Worm (Caenorhabditis elegans) whole organism, L4 larva: Measurements from ENCODE around the gene F29A7.6.

ENCODE experiments used
- F10B5.3 ChIP-seq: sonication (generic microtip); optimal IDR thresholded peaks from 2 replicates; lab custom pipeline; 2016; ENCODE audit warnings: mild to moderate bottlenecking, missing genetic modification characterization, missing compliant biosample characterization
- F37D6.2 ChIP-seq: sonication (generic microtip); optimal IDR thresholded peaks from 2 replicates; lab custom pipeline; 2016; ENCODE audit warnings: mild to moderate bottlenecking, missing genetic modification characterization, missing compliant biosample characterization
- F49E8.2 ChIP-seq: sonication (generic microtip); optimal IDR thresholded peaks from 2 replicates; lab custom pipeline; 2016; ENCODE audit warnings: missing compliant biosample characterization, mild to moderate bottlenecking, missing genetic modification characterization, borderline replicate concordance
- T20F7.1 ChIP-seq: fragments of 200-800 bp; sonication (Bioruptor generic); optimal IDR thresholded peaks from 2 replicates; lab custom pipeline; 2018; ENCODE audit warnings: mild to moderate bottlenecking, missing genetic modification characterization, missing compliant biosample characterization
- T26A8.4 ChIP-seq: fragments of 200-800 bp; sonication (Bioruptor generic); IDR thresholded peaks from 2 replicates; pipeline ENCODE4 v1.3.6; 2022; ENCODE audit warnings: missing genetic modification characterization, missing compliant biosample characterization
- Y48G9A.11 ChIP-seq: fragments of 200-800 bp; sonication (Bioruptor generic); IDR thresholded peaks from 2 replicates; pipeline ENCODE4 v1.3.6; 2022; ENCODE audit warnings: missing genetic modification reagents, missing genetic modification characterization, missing compliant biosample characterization
- ZK337.2 ChIP-seq: fragments of 200-800 bp; sonication (Bioruptor generic); IDR thresholded peaks from 2 replicates; pipeline ENCODE4 v1.3.6; 2022; ENCODE audit warnings: missing genetic modification reagents, missing genetic modification characterization, missing compliant biosample characterization
- aly-2 ChIP-seq: sonication (generic microtip); optimal IDR thresholded peaks from 2 replicates; lab custom pipeline; 2018; ENCODE audit warnings: missing biosample characterization, missing genetic modification characterization
- arid-1 ChIP-seq: fragments of 200-800 bp; sonication (Bioruptor generic); conservative IDR thresholded peaks from 2 replicates; pipeline ENCODE4 v1.3.6; 2022; ENCODE audit warnings: missing genetic modification reagents, missing genetic modification characterization, missing compliant biosample characterization
- ceh-28 ChIP-seq: fragments of 150-350 bp; optimal IDR thresholded peaks from 2 replicates; lab custom pipeline; 2014; ENCODE audit warnings: missing biosample characterization, missing genetic modification reagents, missing genetic modification characterization
- ceh-44 ChIP-seq: fragments of 200-800 bp; sonication (Bioruptor generic); IDR thresholded peaks from 2 replicates; pipeline ENCODE4 v1.3.6; 2022; ENCODE audit warnings: missing genetic modification reagents, missing genetic modification characterization, missing compliant biosample characterization
- ceh-62 ChIP-seq: sonication (generic microtip); optimal IDR thresholded peaks from 2 replicates; lab custom pipeline; 2017; ENCODE audit warnings: missing biosample characterization, missing genetic modification characterization
- ces-1 ChIP-seq: fragments of 150-350 bp; sonication (generic microtip); optimal IDR thresholded peaks from 4 replicates; lab custom pipeline; 2014; ENCODE audit warnings: missing biosample characterization, missing genetic modification reagents, missing genetic modification characterization
- daf-16 ChIP-seq, 3 experiments: sonication (generic microtip); optimal IDR thresholded peaks; 2 replicates each; lab custom pipeline; 2016 to 2017; ENCODE audit warnings: missing genetic modification characterization in 3 of 3, missing genetic modification reagents in 3 of 3, mild to moderate bottlenecking in 2 of 3, missing compliant biosample characterization in 2 of 3, missing biosample characterization in 1 of 3, moderate library complexity in 1 of 3
- daf-19 ChIP-seq: fragments of 200-800 bp; sonication (Bioruptor generic); conservative IDR thresholded peaks from 2 replicates; pipeline ENCODE4 v1.3.6; 2022; ENCODE audit warnings: missing genetic modification characterization, missing compliant biosample characterization
- dmd-6 ChIP-seq: fragments of 200-800 bp; sonication (Bioruptor generic); IDR thresholded peaks from 2 replicates; pipeline ENCODE4 v1.3.6; 2022; ENCODE audit warnings: missing genetic modification reagents, missing genetic modification characterization, missing compliant biosample characterization
- dpl-1 ChIP-seq: fragments of 150-350 bp; optimal IDR thresholded peaks from 2 replicates; lab custom pipeline; 2014; ENCODE audit warnings: missing biosample characterization, missing genetic modification reagents, missing genetic modification characterization
- duxl-1 ChIP-seq: sonication (generic microtip); optimal IDR thresholded peaks from 2 replicates; lab custom pipeline; 2016; ENCODE audit warnings: mild to moderate bottlenecking, missing genetic modification characterization, moderate library complexity, missing compliant biosample characterization; ENCODE audit not compliant: poor library complexity
- dve-1 ChIP-seq: sonication (generic microtip); optimal IDR thresholded peaks from 2 replicates; lab custom pipeline; 2017; ENCODE audit warnings: antibody characterized with exemption, mild to moderate bottlenecking, missing genetic modification characterization, missing compliant biosample characterization; ENCODE audit not compliant: insufficient read depth
- egl-43 ChIP-seq: fragments of 200-800 bp; sonication (Bioruptor generic); IDR thresholded peaks from 2 replicates; pipeline ENCODE4 v1.3.6; 2022; ENCODE audit warnings: missing genetic modification reagents, missing genetic modification characterization, missing compliant biosample characterization
- hlh-11 ChIP-seq: fragments of 200-800 bp; sonication (Bioruptor generic); optimal IDR thresholded peaks from 2 replicates; lab custom pipeline; 2018; ENCODE audit warnings: mild to moderate bottlenecking, missing genetic modification characterization, missing compliant biosample characterization
- hmg-1.1 ChIP-seq: fragments of 200-800 bp; sonication (Bioruptor generic); IDR thresholded peaks from 2 replicates; pipeline ENCODE4 v1.3.6; 2022; ENCODE audit warnings: missing genetic modification reagents, missing genetic modification characterization, missing compliant biosample characterization
- lim-7 ChIP-seq: fragments of 200-800 bp; sonication (Bioruptor generic); IDR thresholded peaks from 2 replicates; pipeline ENCODE4 v1.3.6; 2022; ENCODE audit warnings: missing genetic modification characterization, missing compliant biosample characterization
- lin-13 ChIP-seq: fragments of 150-350 bp; optimal IDR thresholded peaks from 2 replicates; lab custom pipeline; 2014; ENCODE audit warnings: missing biosample characterization, missing genetic modification reagents, missing genetic modification characterization
- lin-15B ChIP-seq: fragments of 150-350 bp; sonication (generic microtip); optimal IDR thresholded peaks from 3 replicates; lab custom pipeline; 2014; ENCODE audit warnings: missing biosample characterization, missing genetic modification characterization
- lin-29 ChIP-seq: fragments of 200-800 bp; sonication (Bioruptor generic); IDR thresholded peaks from 2 replicates; pipeline ENCODE4 v1.3.6; 2022; ENCODE audit warnings: missing genetic modification reagents, missing genetic modification characterization, missing compliant biosample characterization
- lin-39 ChIP-seq: fragments of 150-350 bp; optimal IDR thresholded peaks from 2 replicates; lab custom pipeline; 2014; ENCODE audit warnings: missing biosample characterization, missing genetic modification reagents, missing genetic modification characterization
- lir-3 ChIP-seq: sonication (generic microtip); optimal IDR thresholded peaks from 2 replicates; lab custom pipeline; 2016; ENCODE audit warnings: mild to moderate bottlenecking, missing genetic modification characterization, missing compliant biosample characterization
- madf-9 ChIP-seq: fragments of 200-800 bp; sonication (Bioruptor generic); conservative IDR thresholded peaks from 2 replicates; pipeline ENCODE4 v1.3.6; 2022; ENCODE audit warnings: missing genetic modification reagents, missing genetic modification characterization, missing compliant biosample characterization
- mes-2 ChIP-seq: sonication (generic microtip); optimal IDR thresholded peaks from 2 replicates; lab custom pipeline; 2016; ENCODE audit warnings: missing genotype, mild to moderate bottlenecking, missing genetic modification characterization, missing compliant biosample characterization; ENCODE audit not compliant: poor library complexity, severe bottlenecking
- nhr-41 ChIP-seq: fragments of 200-800 bp; sonication (Bioruptor generic); IDR thresholded peaks from 2 replicates; pipeline ENCODE4 v1.3.6; 2022; ENCODE audit warnings: missing genetic modification reagents, missing genetic modification characterization, missing compliant biosample characterization
- nhr-48 ChIP-seq: sonication (generic microtip); optimal IDR thresholded peaks from 2 replicates; lab custom pipeline; 2016; ENCODE audit warnings: mild to moderate bottlenecking, missing genetic modification characterization, missing compliant biosample characterization
- pha-4 ChIP-seq, 2 experiments: fragments of 150-350 bp in 1 of 2; fragments of 200-800 bp in 1 of 2; sonication (Bioruptor generic) in 1 of 2; IDR thresholded peaks in 1 of 2; optimal IDR thresholded peaks in 1 of 2; 2 replicates each; pipeline versions ENCODE4 v1.3.6 to Lab custom; 2014 to 2022; ENCODE audit warnings: missing genetic modification characterization in 2 of 2, missing genetic modification reagents in 2 of 2, missing biosample characterization in 1 of 2, missing compliant biosample characterization in 1 of 2
- set-16 ChIP-seq: fragments of 200-800 bp; sonication (Bioruptor generic); IDR thresholded peaks from 2 replicates; pipeline ENCODE4 v1.3.6; 2022; ENCODE audit warnings: missing genetic modification reagents, missing genetic modification characterization, missing compliant biosample characterization
- snpc-1.2 ChIP-seq: fragments of 200-800 bp; sonication (Bioruptor generic); IDR thresholded peaks from 2 replicates; pipeline ENCODE4 v1.3.6; 2022; ENCODE audit warnings: missing genetic modification reagents, missing genetic modification characterization, missing compliant biosample characterization
- spr-1 ChIP-seq: sonication (generic microtip); optimal IDR thresholded peaks from 2 replicates; lab custom pipeline; 2016; ENCODE audit warnings: mild to moderate bottlenecking, missing genetic modification characterization, missing compliant biosample characterization
- unc-130 ChIP-seq: sonication (generic microtip); optimal IDR thresholded peaks from 2 replicates; lab custom pipeline; 2016; ENCODE audit warnings: missing genetic modification reagents, missing genetic modification characterization, missing compliant biosample characterization
- unc-62 ChIP-seq, 3 experiments: fragments of 150-350 bp in 1 of 3; sonication (generic microtip); optimal IDR thresholded peaks in 2 of 3; peaks in 1 of 3; 1 replicate in 1 of 3; 2 replicates in 2 of 3; lab custom pipeline; 2014 to 2017; ENCODE audit warnings: missing biosample characterization in 3 of 3, missing genetic modification characterization in 3 of 3, missing genetic modification reagents in 3 of 3, missing genotype in 1 of 3
- zip-11 ChIP-seq: fragments of 200-800 bp; sonication (Bioruptor generic); IDR thresholded peaks from 2 replicates; pipeline ENCODE4 v1.3.6; 2022; ENCODE audit warnings: missing genetic modification characterization, missing compliant biosample characterization
- ztf-7 ChIP-seq: fragments of 150-350 bp; optimal IDR thresholded peaks from 2 replicates; lab custom pipeline; 2014; ENCODE audit warnings: missing biosample characterization, missing genetic modification characterization

F29A7.6 gene

DNA sequence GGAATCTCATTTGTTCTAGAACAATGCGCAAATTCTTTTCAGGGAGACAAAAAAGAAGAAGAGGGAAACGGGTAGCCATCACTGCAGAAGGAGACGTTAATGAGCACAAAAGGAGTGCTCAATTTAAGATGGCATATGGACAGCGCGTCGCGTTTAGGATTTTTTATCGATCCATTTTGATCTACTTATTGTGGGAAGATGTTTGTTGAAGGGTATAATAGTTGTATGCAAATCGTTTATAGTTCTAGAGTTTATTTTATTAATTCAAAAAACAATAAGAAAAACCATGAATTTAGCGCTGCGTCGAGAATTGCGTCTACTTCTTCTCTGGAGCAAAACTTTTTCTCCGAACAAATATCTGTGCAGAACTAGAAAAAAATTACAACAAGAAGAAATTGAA is 21.1 kb upstream of the F29A7.6 start, which contains the start of gene sdz-9:
TSS of gene sdz-9 (minus strand) at position 101 of the 400 bp plus-strand sequence.
- TF ChIP-seq unc-62 (GFP tag; optimal IDR thresholded peaks at IDR 0.05 in 1 of 2; lab: Kevin White, UChicago) (peak in 1 of 2 experiments; percentile 10), unc-62 (tag; optimal IDR thresholded peaks at IDR 0.05; lab: Kevin White, UChicago) (no peak), set-16 (GFP tag; lab: Robert Waterston, UW) (no peak), duxl-1 (tag; lab: Kevin White, UChicago) (no peak), lin-39 (tag; lab: Kevin White, UChicago) (no peak), arid-1 (no peak)

DNA sequence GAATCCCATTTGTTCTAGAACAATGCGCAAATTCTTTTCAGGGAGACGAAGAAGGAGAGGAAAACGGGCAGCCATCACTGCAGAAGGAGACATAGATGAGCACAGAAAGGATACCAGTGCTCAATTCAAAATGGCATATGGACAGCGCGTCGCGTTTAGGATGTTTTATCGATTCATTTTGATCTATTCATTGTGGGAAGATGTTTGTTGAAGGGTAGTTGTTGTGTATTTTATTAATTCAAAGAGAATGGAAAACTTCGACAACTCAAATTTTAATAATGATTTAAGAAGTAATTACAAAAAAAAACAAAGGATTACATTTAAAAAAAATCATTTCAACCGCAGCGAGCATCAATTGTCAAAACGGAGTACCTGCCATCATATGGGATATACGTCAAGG is 19.8 kb upstream of the F29A7.6 start, which contains the start of gene sdz-10:
TSS of gene sdz-10 (minus strand) at position 101 of the 400 bp plus-strand sequence.
- no peak for TF ChIP-seq lin-15B (tag; lab: Kevin White, UChicago)
- no peak for TF ChIP-seq mes-2 (tag; lab: Kevin White, UChicago)
- no peak for TF ChIP-seq ZK337.2
- TF ChIP-seq nhr-48 = no peak
- no peak for TF ChIP-seq dve-1 (tag; lab: Kevin White, UChicago)
- no peak for TF ChIP-seq F10B5.3 (tag; lab: Kevin White, UChicago)

DNA sequence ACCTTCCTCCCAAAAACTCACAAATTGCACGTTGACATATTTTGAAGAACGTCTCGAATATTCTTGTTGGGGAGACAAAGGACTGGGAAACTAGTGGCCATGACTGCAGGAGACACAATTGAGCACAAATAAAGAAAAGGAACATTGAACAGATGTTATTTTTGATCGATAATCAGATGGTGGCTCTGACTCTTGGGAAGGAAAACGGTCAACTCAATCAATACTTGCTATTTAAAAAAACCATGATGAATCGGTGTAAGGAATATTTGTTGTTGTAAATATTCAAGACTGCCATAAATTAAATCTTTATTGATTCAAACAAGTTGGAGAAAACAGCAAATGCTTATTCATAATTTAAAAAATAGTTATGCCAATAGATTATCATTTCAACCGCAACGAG is 18.4 kb upstream of the F29A7.6 start, which contains the start of gene fbxb-105:
TSS of gene fbxb-105 (minus strand) at position 101 of the 400 bp plus-strand sequence.
- no peak for TF ChIP-seq F37D6.2 (tag; lab: Kevin White, UChicago)
- no peak for TF ChIP-seq snpc-1.2 (GFP tag; lab: Robert Waterston, UW)
- TF ChIP-seq F49E8.2 (tag; lab: Kevin White, UChicago) = no peak
- TF ChIP-seq Y48G9A.11 (GFP tag; lab: Robert Waterston, UW) = no peak
- no peak for TF ChIP-seq ceh-62 (tag; lab: Kevin White, UChicago)
- TF ChIP-seq daf-19 (GFP tag; lab: Robert Waterston, UW) = no peak
- TF ChIP-seq dmd-6 (GFP tag; lab: Robert Waterston, UW) = no peak
- no peak for TF ChIP-seq T26A8.4 (GFP tag; lab: Robert Waterston, UW)
- TF ChIP-seq lim-7 (GFP tag; lab: Robert Waterston, UW) = no peak
- no peak for TF ChIP-seq unc-130
- no peak for TF ChIP-seq pha-4 (GFP tag; IDR thresholded peaks at IDR 0.05; lab: Robert Waterston, UW)
- no peak for TF ChIP-seq pha-4 (tag; optimal IDR thresholded peaks at IDR 0.05; lab: Kevin White, UChicago)
- no peak for TF ChIP-seq daf-16 (GFP tag; optimal IDR thresholded peaks at IDR 0.05; lab: Kevin White, UChicago)
- TF ChIP-seq daf-16 (tag; optimal IDR thresholded peaks at IDR 0.05; lab: Kevin White, UChicago) = no peak
- TF ChIP-seq T20F7.1 (GFP tag; lab: Kevin White, UChicago) = no peak
- no peak for TF ChIP-seq nhr-41
- TF ChIP-seq aly-2 (tag; lab: Kevin White, UChicago) = no peak

DNA sequence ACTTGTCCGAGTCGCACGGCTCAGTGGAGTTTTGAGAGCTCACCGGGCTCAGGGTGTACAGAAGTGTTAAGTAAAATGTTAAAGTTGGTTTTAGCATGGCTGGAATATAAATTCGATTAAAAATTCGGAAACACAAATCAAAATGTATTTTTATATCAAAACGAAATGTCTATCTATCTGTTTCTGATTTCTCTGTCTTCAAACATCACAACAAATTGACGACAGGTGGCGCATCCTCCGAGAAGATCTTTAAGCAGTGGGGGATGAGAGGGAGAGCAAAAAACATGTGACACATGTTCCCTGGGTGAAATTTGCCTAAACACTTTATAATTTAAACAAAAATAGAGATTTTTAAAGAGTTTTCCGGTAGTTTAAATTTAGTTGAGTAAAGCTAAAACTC is 16.6 kb upstream of the F29A7.6 start, which contains the start of gene F08D12.7:
TSS of gene F08D12.7 (minus strand) at position 101 of the 400 bp plus-strand sequence.
- peak in 1 of 2 experiments; percentile 36 for TF ChIP-seq daf-16 (GFP tag; optimal IDR thresholded peaks at IDR 0.05; lab: Kevin White, UChicago)
- TF ChIP-seq daf-16 (tag; optimal IDR thresholded peaks at IDR 0.05; lab: Kevin White, UChicago) = no peak
- no peak for TF ChIP-seq egl-43 (GFP tag; lab: Robert Waterston, UW)
- TF ChIP-seq ztf-7 (tag; lab: Kevin White, UChicago) = no peak
- no peak for TF ChIP-seq zip-11

DNA sequence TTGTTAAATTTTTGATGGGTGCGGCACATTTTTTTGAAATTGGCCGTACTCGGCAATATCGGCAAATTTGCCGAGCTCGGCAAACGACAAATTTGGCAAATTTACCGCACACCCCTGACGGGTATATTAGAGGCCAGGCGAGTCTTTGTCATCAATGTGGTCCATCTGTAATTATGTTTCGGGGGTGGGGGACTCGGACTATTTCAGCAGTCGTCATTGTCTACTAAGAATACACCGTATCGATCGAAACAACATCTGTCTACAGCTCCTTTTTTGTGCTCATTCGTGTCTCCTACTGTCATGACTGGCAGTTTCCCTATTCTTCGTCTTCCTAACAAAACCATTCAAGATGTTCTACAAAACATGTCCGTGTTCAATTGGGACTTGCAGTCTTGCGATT is 13.9 kb upstream of the F29A7.6 start, which contains the start of gene F08D12.15:
TSS of gene F08D12.15 (plus strand) at position 301 of the 400 bp plus-strand sequence.
- TF ChIP-seq ceh-28 (no peak), zip-11 (no peak), ceh-44 (no peak), dpl-1 (no peak), lir-3 (tag; lab: Kevin White, UChicago) (no peak), hmg-1.1 (GFP tag; lab: Robert Waterston, UW) (no peak), F37D6.2 (tag; lab: Kevin White, UChicago) (no peak), spr-1 (tag; lab: Kevin White, UChicago) (no peak), duxl-1 (tag; lab: Kevin White, UChicago) (no peak), lin-15B (tag; lab: Kevin White, UChicago) (no peak), nhr-48 (no peak), lin-13 (GFP tag; lab: Kevin White, UChicago) (no peak), daf-19 (GFP tag; lab: Robert Waterston, UW) (no peak), ces-1 (GFP tag; lab: Kevin White, UChicago) (no peak), hlh-11 (no peak), madf-9 (GFP tag; lab: Robert Waterston, UW) (no peak), lin-29 (GFP tag; lab: Robert Waterston, UW) (no peak)
